Fruit fly (Drosophila melanogaster): ENCODE measurements around the gene SNCF.
A peak's percentile ranks its signal among the peaks of the same experiment; 100 is the strongest.

The SNCF gene

DNA sequence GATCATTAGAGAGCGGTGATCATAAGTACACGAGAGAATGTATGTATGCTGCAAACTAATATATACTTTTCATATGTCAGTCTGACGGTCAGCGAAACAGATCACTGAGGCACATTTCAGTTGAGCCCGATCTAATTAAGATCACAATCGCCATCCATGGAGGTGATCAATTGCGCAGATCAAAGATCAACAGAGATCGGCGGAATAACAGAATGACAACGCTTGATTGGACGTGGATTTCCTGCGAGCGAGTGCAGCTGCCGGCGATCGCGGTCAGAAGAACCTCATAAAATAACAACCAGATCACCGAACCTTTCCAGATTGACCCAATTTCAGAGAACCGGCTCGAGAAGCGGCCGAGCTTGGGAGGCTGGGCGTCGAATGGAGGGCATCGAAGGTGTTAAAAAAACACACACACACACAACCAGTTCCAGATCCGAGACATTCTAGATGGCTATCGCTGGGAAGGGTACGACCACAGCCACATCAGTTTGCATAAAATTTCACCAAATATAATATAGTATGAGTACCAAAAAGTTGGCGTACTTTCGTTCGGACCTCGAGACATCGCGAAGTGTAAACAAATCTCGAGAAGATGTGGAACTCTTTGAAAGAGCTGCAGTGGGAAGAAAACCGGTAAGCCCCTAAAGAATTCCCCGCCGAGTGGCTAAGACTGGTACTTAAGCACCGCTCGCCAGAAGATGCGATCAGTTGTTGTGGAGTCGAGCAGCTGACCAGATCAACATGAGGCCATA, 3.9 kb downstream of the SNCF start, which contains the start of gene ImpL1:
TSS of gene ImpL1 (plus strand) at position 705 of the 755 bp plus-strand sequence.
- peak; percentile 58 for TF ChIP-seq Eip78C (GFP tag)
- TF ChIP-seq svp (GFP tag) = peak; percentile 92
- peak; percentile 65 for TF ChIP-seq Blimp-1 (GFP tag; optimal IDR thresholded peaks at IDR 0.05)
- no peak for TF ChIP-seq salr (GFP tag; optimal IDR thresholded peaks at IDR 0.05)
- TF ChIP-seq esn (GFP tag; optimal IDR thresholded peaks at IDR 0.05) = no peak
- TF ChIP-seq vri (GFP tag; optimal IDR thresholded peaks at IDR 0.05) = no peak
- no peak for TF ChIP-seq Ets21C (GFP tag; optimal IDR thresholded peaks at IDR 0.05)
- peak; percentile 45 for TF ChIP-seq CG6854 (GFP tag; optimal IDR thresholded peaks at IDR 0.05)
- TF ChIP-seq OdsH (GFP tag; optimal IDR thresholded peaks at IDR 0.05) = no peak
- peak; percentile 20 for TF ChIP-seq Eip75B (GFP tag; optimal IDR thresholded peaks at IDR 0.05)

dm6 chr3L:13384489-13384888, 6.1 kb downstream of the SNCF start, which contains the start of gene CG14110:
TSS of gene CG14110 (plus strand) at chr3L:13384789.
- TF ChIP-seq CG8632 (GFP tag; optimal IDR thresholded peaks at IDR 0.05) (no peak), net (GFP tag; optimal IDR thresholded peaks at IDR 0.05) (no peak), Eip93F (GFP tag; optimal IDR thresholded peaks at IDR 0.05) (no peak), topi (GFP tag; optimal IDR thresholded peaks at IDR 0.05) (no peak), svp (GFP tag) (no peak), CG9139 (GFP tag; optimal IDR thresholded peaks at IDR 0.05) (no peak), CG6276 (GFP tag; optimal IDR thresholded peaks at IDR 0.05) (no peak), CG11902 (GFP tag; optimal IDR thresholded peaks at IDR 0.05) (no peak)

dm6 chr3L:13387608-13388007, 9.2 kb downstream of the SNCF start, which contains the start of gene CG10171:
TSS of gene CG10171 (minus strand) at chr3L:13387907.
- TF ChIP-seq Eip75B (GFP tag; optimal IDR thresholded peaks at IDR 0.05) = no peak
- TF ChIP-seq CG6808 (GFP tag; optimal IDR thresholded peaks at IDR 0.05) = peak; percentile 81
- TF ChIP-seq fkh (GFP tag; optimal IDR thresholded peaks at IDR 0.05) = peak; percentile 95
- peak; percentile 24 for TF ChIP-seq CG1621 (tag; optimal IDR thresholded peaks at IDR 0.05)
- TF ChIP-seq Ets96B (tag; optimal IDR thresholded peaks at IDR 0.05) = no peak
- TF ChIP-seq svp (GFP tag) = peak; percentile 88

DNA sequence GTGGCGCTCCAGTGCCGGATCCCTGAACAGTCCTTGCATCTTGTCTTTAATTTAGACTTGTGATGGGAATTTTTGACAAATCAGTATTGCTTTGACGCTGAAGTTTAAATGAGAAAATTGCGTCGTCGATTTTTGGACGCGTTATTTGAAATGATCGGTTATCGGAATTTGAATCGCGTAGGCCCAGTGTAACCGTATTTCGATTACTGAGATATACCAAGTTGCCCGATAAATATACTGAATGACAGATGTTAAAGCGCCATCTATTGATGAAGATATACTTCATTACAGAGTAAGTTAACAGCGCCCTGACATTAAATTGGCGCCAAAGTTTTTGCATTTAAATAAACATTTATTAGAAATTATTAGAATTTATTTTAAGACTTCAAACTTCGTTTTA, 11.5 kb downstream of the SNCF start, which contains the start of gene Poc1:
TSS of gene Poc1 (minus strand) at position 173 of the 400 bp plus-strand sequence.
- peak; percentile 22 for TF ChIP-seq svp (GFP tag)
- TF ChIP-seq CG3032 (tag; optimal IDR thresholded peaks at IDR 0.05) = no peak

DNA sequence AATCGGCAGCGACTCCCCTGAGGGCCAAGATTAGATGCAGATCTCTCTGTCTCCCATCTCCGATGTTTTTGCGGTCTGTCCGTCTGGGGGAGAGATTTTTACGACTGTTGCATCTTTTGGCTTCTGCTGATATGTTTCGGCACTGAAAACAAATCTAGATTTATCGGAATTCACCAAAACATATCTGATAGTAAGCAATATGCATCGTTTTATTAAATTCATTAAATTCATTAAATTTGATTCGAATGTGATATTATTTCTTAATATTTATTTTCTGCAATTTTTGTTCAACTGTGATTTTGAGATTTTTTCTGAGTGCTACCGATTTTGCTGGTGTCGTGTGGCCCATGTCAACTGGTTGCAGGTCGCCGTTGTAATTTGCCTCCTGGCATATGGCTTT, 15.2 kb downstream of the SNCF start:
- TF ChIP-seq ss (GFP tag; optimal IDR thresholded peaks at IDR 0.05) (no peak), Smox (GFP tag; optimal IDR thresholded peaks at IDR 0.05) (peak; percentile 19), Sox15 (GFP tag; optimal IDR thresholded peaks at IDR 0.05) (no peak), Eip78C (GFP tag) (peak; percentile 88), Eip93F (GFP tag; optimal IDR thresholded peaks at IDR 0.05) (no peak), esn (GFP tag; optimal IDR thresholded peaks at IDR 0.05) (no peak), Hr4 (GFP tag; optimal IDR thresholded peaks at IDR 0.05) (no peak), CG6854 (GFP tag; optimal IDR thresholded peaks at IDR 0.05) (peak; percentile 19), Eip75B (GFP tag; optimal IDR thresholded peaks at IDR 0.05) (no peak), CG11902 (GFP tag; optimal IDR thresholded peaks at IDR 0.05) (peak; percentile 37), OdsH (GFP tag; optimal IDR thresholded peaks at IDR 0.05) (no peak), CG9139 (GFP tag; optimal IDR thresholded peaks at IDR 0.05) (no peak), vri (GFP tag; optimal IDR thresholded peaks at IDR 0.05) (no peak), svp (GFP tag) (peak; percentile 74), Ets21C (GFP tag; optimal IDR thresholded peaks at IDR 0.05) (no peak), CG8632 (GFP tag; optimal IDR thresholded peaks at IDR 0.05) (peak; percentile 51), CG11762 (GFP tag; optimal IDR thresholded peaks at IDR 0.05; ENCODE audit: insufficient read depth) (no peak), topi (GFP tag; optimal IDR thresholded peaks at IDR 0.05) (peak; percentile 58), CG10669 (GFP tag; optimal IDR thresholded peaks at IDR 0.05) (no peak), lz (GFP tag; optimal IDR thresholded peaks at IDR 0.05) (peak; percentile 42), CG3032 (tag; optimal IDR thresholded peaks at IDR 0.05) (no peak), cyc (GFP tag; optimal IDR thresholded peaks at IDR 0.05) (peak; percentile 55), fd85E (GFP tag; optimal IDR thresholded peaks at IDR 0.05) (no peak), Blimp-1 (GFP tag; optimal IDR thresholded peaks at IDR 0.05) (peak; percentile 11), salr (GFP tag; optimal IDR thresholded peaks at IDR 0.05) (no peak), spab (GFP tag; optimal IDR thresholded peaks at IDR 0.05) (peak; percentile 9), achi (GFP tag; optimal IDR thresholded peaks at IDR 0.05) (peak; percentile 29), pdm3 (GFP tag; optimal IDR thresholded peaks at IDR 0.05) (no peak), acj6 (GFP tag; optimal IDR thresholded peaks at IDR 0.05) (peak; percentile 30), CG15336 (GFP tag; IDR thresholded peaks at IDR 0.05) (no peak), CG10631 (GFP tag; optimal IDR thresholded peaks at IDR 0.05) (no peak), CG1621 (tag; optimal IDR thresholded peaks at IDR 0.05) (no peak), CG34406 (GFP tag; optimal IDR thresholded peaks at IDR 0.05) (peak; percentile 59), CG11294 (GFP tag; IDR thresholded peaks at IDR 0.05) (no peak)
